Worm (Caenorhabditis elegans): Measurements from ENCODE around the gene C18A3.7.

Gene C18A3.7

ce11 chrII:5736599-5736998 lies 6.4 kb upstream of the C18A3.7 start:
- TF ChIP-seq unc-30 (tag; optimal IDR thresholded peaks at IDR 0.05), result no peak
- TF ChIP-seq unc-86 (tag; optimal IDR thresholded peaks at IDR 0.05), result peak; percentile 23

ce11 chrII:5735744-5736143 lies 5.5 kb upstream of the C18A3.7 start:
- TF ChIP-seq blmp-1 (tag; optimal IDR thresholded peaks at IDR 0.05), result peak; percentile 30
- no peak for TF ChIP-seq nhr-76 (tag; optimal IDR thresholded peaks at IDR 0.05)
- peak; percentile 45 for TF ChIP-seq nhr-85 (tag)
- TF ChIP-seq C16A3.4 (tag; optimal IDR thresholded peaks at IDR 0.05), result no peak
- no peak for TF ChIP-seq rnt-1 (tag; optimal IDR thresholded peaks at IDR 0.05)

- no peak for TF ChIP-seq snpc-4 (tag; optimal IDR thresholded peaks at IDR 0.05)
Observed at ce11 chrII:5734883-5735282, 4.6 kb upstream of the C18A3.7 start.

- TF ChIP-seq lir-3 (tag; optimal IDR thresholded peaks at IDR 0.05; ENCODE audit: poor library complexity) (no peak), lin-14 (GFP tag; optimal IDR thresholded peaks at IDR 0.05) (peak; percentile 62), ceh-82 (tag; optimal IDR thresholded peaks at IDR 0.05) (peak in 1 of 3 experiments; percentile 11), jun-1 (tag; optimal IDR thresholded peaks at IDR 0.05) (no peak), ces-1 (GFP tag; optimal IDR thresholded peaks at IDR 0.05) (peak; percentile 57), nhr-12 (tag; optimal IDR thresholded peaks at IDR 0.05) (no peak), fkh-10 (GFP tag; optimal IDR thresholded peaks at IDR 0.05) (peak; percentile 91), ama-1 (optimal IDR thresholded peaks at IDR 0.05) (no peak), lsy-2 (tag; optimal IDR thresholded peaks at IDR 0.05) (no peak), sup-37 (GFP tag; optimal IDR thresholded peaks at IDR 0.05) (no peak)
Observed at ce11 chrII:5727707-5728106, 2.5 kb downstream of the C18A3.7 start, which contains the start of gene rab-3. rab-3 (minus strand) TSS chrII:5727853.

- no peak for TF ChIP-seq grh-1 (GFP tag; IDR thresholded peaks at IDR 0.05)
- peak; percentile 51 for TF ChIP-seq nhr-47 (tag; optimal IDR thresholded peaks at IDR 0.05)
- peak; percentile 64 for TF ChIP-seq fos-1 (tag; optimal IDR thresholded peaks at IDR 0.05)
- no peak for TF ChIP-seq hlh-4 (tag; optimal IDR thresholded peaks at IDR 0.05)
- TF ChIP-seq ets-5 (GFP tag; IDR thresholded peaks at IDR 0.05), result no peak
- peak; percentile 38 for TF ChIP-seq ceh-8 (GFP tag; optimal IDR thresholded peaks at IDR 0.05)
- TF ChIP-seq unc-62 (GFP tag; optimal IDR thresholded peaks at IDR 0.05), result no peak
- no peak for TF ChIP-seq ztf-4 (tag; optimal IDR thresholded peaks at IDR 0.05)
- TF ChIP-seq elt-3 (tag; optimal IDR thresholded peaks at IDR 0.05), result no peak
- no peak for TF ChIP-seq ces-1 (GFP tag; optimal IDR thresholded peaks at IDR 0.05)
- TF ChIP-seq unc-130 (tag; optimal IDR thresholded peaks at IDR 0.05), result no peak
- TF ChIP-seq ceh-82 (tag; optimal IDR thresholded peaks at IDR 0.05), result peak in 2 of 3 experiments; percentile 35 to 86
- TF ChIP-seq nhr-71 (tag; optimal IDR thresholded peaks at IDR 0.05), result peak; percentile 48
- no peak for TF ChIP-seq pax-3 (tag; optimal IDR thresholded peaks at IDR 0.05)
- no peak for TF ChIP-seq nhr-28 (tag; optimal IDR thresholded peaks at IDR 0.05)
- TF ChIP-seq egl-13 (tag; optimal IDR thresholded peaks at IDR 0.05), result peak; percentile 60
- TF ChIP-seq F16B12.6 (tag; optimal IDR thresholded peaks at IDR 0.05), result peak; percentile 6
- TF ChIP-seq blmp-1 (tag; optimal IDR thresholded peaks at IDR 0.05), result no peak
- peak; percentile 33 for TF ChIP-seq skn-1 (tag; optimal IDR thresholded peaks at IDR 0.05)
- TF ChIP-seq lin-39 (tag; optimal IDR thresholded peaks at IDR 0.05), result no peak
- TF ChIP-seq dsc-1 (tag; optimal IDR thresholded peaks at IDR 0.05), result peak; percentile 0
- no peak for TF ChIP-seq hpl-2 (GFP tag; optimal IDR thresholded peaks at IDR 0.05)
- no peak for TF ChIP-seq egl-27 (tag; optimal IDR thresholded peaks at IDR 0.05)
- TF ChIP-seq lin-14 (GFP tag; optimal IDR thresholded peaks at IDR 0.05), result peak; percentile 93
- peak; percentile 85 for TF ChIP-seq fkh-10 (GFP tag; optimal IDR thresholded peaks at IDR 0.05)
- no peak for TF ChIP-seq rnt-1 (tag; optimal IDR thresholded peaks at IDR 0.05)
- TF ChIP-seq lin-35 (GFP tag; optimal IDR thresholded peaks at IDR 0.05), result peak in 1 of 2 experiments; percentile 67
- no peak for TF ChIP-seq nhr-237 (tag; optimal IDR thresholded peaks at IDR 0.05)
- TF ChIP-seq Y116A8C.19 (tag; optimal IDR thresholded peaks at IDR 0.05; ENCODE audit: borderline replicate concordance), result no peak
- TF ChIP-seq hlh-17 (GFP tag; optimal IDR thresholded peaks at IDR 0.05; ENCODE audit: borderline replicate concordance), result no peak
- TF ChIP-seq fkh-8 (tag; optimal IDR thresholded peaks at IDR 0.05), result peak; percentile 95
- TF ChIP-seq unc-30 (tag; optimal IDR thresholded peaks at IDR 0.05), result no peak
- peak; percentile 36 for TF ChIP-seq tbx-2 (tag; optimal IDR thresholded peaks at IDR 0.05)
- peak in 1 of 2 experiments; percentile 71 for TF ChIP-seq lsy-2 (tag; optimal IDR thresholded peaks at IDR 0.05)
- peak; percentile 42 for TF ChIP-seq C16A3.4 (tag; optimal IDR thresholded peaks at IDR 0.05)
Observed at ce11 chrII:5725094-5725493, 5.1 kb downstream of the C18A3.7 start.
